Fruit fly (Drosophila melanogaster) whole organism, embryonic: ENCODE results near the gene CG6296.

Source experiments
- Abd-B ChIP-seq: fragments of 200-800 bp; sonication (Bioruptor generic); optimal IDR thresholded peaks from 2 replicates; lab custom pipeline; 2018; ENCODE audit warnings: missing biosample characterization, mild to moderate bottlenecking, missing genetic modification characterization, moderate library complexity
- Atf6 ChIP-seq: fragments of 200-800 bp; sonication (Bioruptor generic); IDR thresholded peaks from 2 replicates; pipeline ENCODE4 v1.3.6; 2022; ENCODE audit warnings: missing biosample characterization, missing genetic modification characterization
- CG10565 ChIP-seq: fragments of 200-800 bp; sonication (Bioruptor generic); optimal IDR thresholded peaks from 3 replicates; lab custom pipeline; 2016; ENCODE audit warnings: missing biosample characterization, mild to moderate bottlenecking, missing genetic modification characterization
- CG11456 ChIP-seq: fragments of 200-800 bp; sonication (Bioruptor generic); IDR thresholded peaks from 3 replicates; pipeline ENCODE4 v1.3.6; 2022; ENCODE audit warnings: missing biosample characterization, missing genetic modification characterization
- CG13894 ChIP-seq: fragments of 200-800 bp; sonication (Bioruptor generic); optimal IDR thresholded peaks from 3 replicates; lab custom pipeline; 2018; ENCODE audit warnings: missing biosample characterization, mild to moderate bottlenecking, missing genetic modification characterization, moderate library complexity
- CG14014 ChIP-seq: fragments of 200-800 bp; sonication (Bioruptor generic); IDR thresholded peaks from 2 replicates; pipeline ENCODE4 v1.3.6; 2022; ENCODE audit warnings: missing biosample characterization, missing genetic modification characterization
- CG18262 ChIP-seq: fragments of 200-800 bp; optimal IDR thresholded peaks from 3 replicates; lab custom pipeline; 2019; ENCODE audit warnings: missing biosample characterization, mild to moderate bottlenecking, missing genetic modification characterization, moderate library complexity
- CG2116 ChIP-seq: fragments of 200-800 bp; sonication (Bioruptor generic); optimal IDR thresholded peaks from 3 replicates; lab custom pipeline; 2018; ENCODE audit warnings: missing biosample characterization, mild to moderate bottlenecking, missing genetic modification characterization
- CG2120 ChIP-seq: fragments of 200-800 bp; sonication (Bioruptor generic); optimal IDR thresholded peaks from 3 replicates; lab custom pipeline; 2016; ENCODE audit warnings: missing biosample characterization, missing genetic modification characterization
- CG3847 ChIP-seq: fragments of 200-800 bp; sonication (Bioruptor generic); IDR thresholded peaks from 2 replicates; pipeline ENCODE4 v1.3.6; 2022; ENCODE audit warnings: missing biosample characterization, missing genetic modification characterization
- CG4424 ChIP-seq: fragments of 200-800 bp; sonication (Bioruptor generic); optimal IDR thresholded peaks from 3 replicates; lab custom pipeline; 2016; ENCODE audit warnings: missing biosample characterization, missing genetic modification characterization
- CG4854 ChIP-seq: fragments of 200-800 bp; sonication (Bioruptor generic); optimal IDR thresholded peaks from 2 replicates; lab custom pipeline; 2016; ENCODE audit warnings: missing biosample characterization, missing genetic modification characterization, inconsistent platforms
- CG7271 ChIP-seq: fragments of 200-800 bp; sonication (Bioruptor generic); optimal IDR thresholded peaks from 2 replicates; lab custom pipeline; 2018; ENCODE audit warnings: missing biosample characterization, mild to moderate bottlenecking, missing genetic modification characterization, moderate library complexity
- D19B ChIP-seq: fragments of 200-800 bp; sonication (Bioruptor generic); optimal IDR thresholded peaks from 2 replicates; lab custom pipeline; 2017; ENCODE audit warnings: missing biosample characterization, mild to moderate bottlenecking, missing genetic modification characterization
- Doc2 ChIP-seq: fragments of 200-800 bp; sonication (Bioruptor generic); IDR thresholded peaks from 2 replicates; pipeline ENCODE4 v1.3.6; 2022; ENCODE audit warnings: missing biosample characterization, missing genetic modification characterization
- Drgx ChIP-seq: fragments of 200-800 bp; sonication (Bioruptor generic); IDR thresholded peaks from 2 replicates; pipeline ENCODE4 v1.3.6; 2022; ENCODE audit warnings: missing biosample characterization, missing genetic modification characterization
- HLHmδ ChIP-seq: fragments of 200-800 bp; sonication (Bioruptor generic); optimal IDR thresholded peaks from 2 replicates; lab custom pipeline; 2018; ENCODE audit warnings: missing biosample characterization, mild to moderate bottlenecking, missing genetic modification characterization, moderate library complexity
- Hr3 ChIP-seq: fragments of 200-800 bp; sonication (Bioruptor generic); optimal IDR thresholded peaks from 3 replicates; lab custom pipeline; 2016; ENCODE audit warnings: missing biosample characterization, missing genetic modification characterization
- Nf-YB ChIP-seq: fragments of 200-800 bp; sonication (Bioruptor generic); optimal IDR thresholded peaks from 3 replicates; lab custom pipeline; 2019; ENCODE audit warnings: missing biosample characterization, mild to moderate bottlenecking, missing genetic modification characterization, moderate library complexity
- Oaz ChIP-seq: fragments of 200-800 bp; sonication (Bioruptor generic); IDR thresholded peaks from 2 replicates; pipeline ENCODE4 v1.3.6; 2022; ENCODE audit warnings: missing biosample characterization, missing genetic modification characterization
- Poxn ChIP-seq: fragments of 200-800 bp; sonication (Bioruptor generic); IDR thresholded peaks from 2 replicates; pipeline ENCODE4 v1.3.6; 2022; ENCODE audit warnings: missing biosample characterization, missing genetic modification characterization
- Stat92E ChIP-seq, 3 experiments: fragments of >200 bp in 2 of 3; fragments of 200-800 bp in 1 of 3; sonication (Bioruptor generic) in 1 of 3; optimal IDR thresholded peaks; 2 replicates each; lab custom pipeline; 2017 to 2019; ENCODE audit warnings: missing biosample characterization in 3 of 3, missing genetic modification characterization in 3 of 3, mild to moderate bottlenecking in 1 of 3, moderate library complexity in 1 of 3
- ab ChIP-seq: fragments of 200-800 bp; sonication (Bioruptor generic); optimal IDR thresholded peaks from 2 replicates; lab custom pipeline; 2016; ENCODE audit warnings: missing biosample characterization, missing genetic modification characterization
- bowl ChIP-seq: fragments of 200-800 bp; sonication (Bioruptor generic); IDR thresholded peaks from 2 replicates; pipeline ENCODE4 v1.3.6; 2022; ENCODE audit warnings: missing biosample characterization, missing genetic modification characterization
- chm ChIP-seq: fragments of 200-800 bp; sonication (Bioruptor generic); IDR thresholded peaks from 2 replicates; pipeline ENCODE4 v1.3.6; 2022; ENCODE audit warnings: missing biosample characterization, missing genetic modification characterization
- dan ChIP-seq: fragments of 200-800 bp; sonication (Bioruptor generic); IDR thresholded peaks from 2 replicates; pipeline ENCODE4 v1.3.6; 2022; ENCODE audit warnings: missing biosample characterization, missing genetic modification characterization
- dmrt11E ChIP-seq: fragments of 200-800 bp; sonication (Bioruptor generic); optimal IDR thresholded peaks from 3 replicates; lab custom pipeline; 2018; ENCODE audit warnings: missing biosample characterization, mild to moderate bottlenecking, missing genetic modification characterization, moderate library complexity
- gcm2 ChIP-seq: fragments of 200-800 bp; sonication (Bioruptor generic); optimal IDR thresholded peaks from 2 replicates; lab custom pipeline; 2016; ENCODE audit warnings: missing biosample characterization, missing genetic modification characterization
- gfzf ChIP-seq: fragments of 200-800 bp; sonication (Bioruptor generic); optimal IDR thresholded peaks from 2 replicates; lab custom pipeline; 2016; ENCODE audit warnings: missing biosample characterization, mild to moderate bottlenecking, missing genetic modification characterization, moderate library complexity
- ind ChIP-seq: fragments of 200-800 bp; sonication (Bioruptor generic); optimal IDR thresholded peaks from 3 replicates; lab custom pipeline; 2016; ENCODE audit warnings: missing biosample characterization, missing genetic modification characterization
- jing ChIP-seq: fragments of 200-800 bp; sonication (Bioruptor generic); optimal IDR thresholded peaks from 2 replicates; lab custom pipeline; 2018; ENCODE audit warnings: missing biosample characterization, mild to moderate bottlenecking, missing genetic modification characterization
- kay ChIP-seq: fragments of 200-800 bp; sonication (Bioruptor generic); optimal IDR thresholded peaks from 2 replicates; lab custom pipeline; 2016; ENCODE audit warnings: missing biosample characterization, missing genetic modification characterization
- knrl ChIP-seq: fragments of 200-800 bp; sonication (Bioruptor generic); IDR thresholded peaks from 3 replicates; pipeline ENCODE4 v1.3.6; 2022; ENCODE audit warnings: missing biosample characterization, missing genetic modification characterization; ENCODE audit not compliant: partially characterized antibody
- lola ChIP-seq, 3 experiments: fragments of >200 bp in 2 of 3; fragments of 200-800 bp in 1 of 3; sonication (Bioruptor generic) in 1 of 3; optimal IDR thresholded peaks; 2 replicates each; lab custom pipeline; 2017 to 2019; ENCODE audit warnings: missing biosample characterization in 3 of 3, missing genetic modification characterization in 3 of 3, mild to moderate bottlenecking in 1 of 3, moderate library complexity in 1 of 3
- oc ChIP-seq: fragments of 200-800 bp; sonication (Bioruptor generic); optimal IDR thresholded peaks from 2 replicates; lab custom pipeline; 2018; ENCODE audit warnings: missing biosample characterization, mild to moderate bottlenecking, missing genetic modification characterization, moderate library complexity
- odd ChIP-seq: fragments of 200-800 bp; sonication (Bioruptor generic); optimal IDR thresholded peaks from 2 replicates; lab custom pipeline; 2017; ENCODE audit warnings: missing biosample characterization, mild to moderate bottlenecking, missing genetic modification characterization
- sc ChIP-seq, 3 experiments: fragments of >200 bp in 2 of 3; fragments of 200-800 bp in 1 of 3; sonication (Bioruptor generic) in 1 of 3; optimal IDR thresholded peaks; 2 replicates in 2 of 3; 3 replicates in 1 of 3; lab custom pipeline; 2017; ENCODE audit warnings: mild to moderate bottlenecking in 1 of 3, missing biosample characterization in 1 of 3, missing genetic modification characterization in 1 of 3, missing genetic modification reagents in 1 of 3
- sob ChIP-seq: fragments of 200-800 bp; sonication (Bioruptor generic); IDR thresholded peaks from 2 replicates; pipeline ENCODE4 v1.3.6; 2022; ENCODE audit warnings: missing biosample characterization, missing genetic modification characterization
- ssp ChIP-seq: fragments of 200-800 bp; sonication (Bioruptor generic); IDR thresholded peaks from 2 replicates; pipeline ENCODE4 v1.3.6; 2022; ENCODE audit warnings: missing biosample characterization, missing genetic modification characterization
- unc-4 ChIP-seq: fragments of 200-800 bp; sonication (Bioruptor generic); IDR thresholded peaks from 2 replicates; pipeline ENCODE4 v1.3.6; 2022; ENCODE audit warnings: missing biosample characterization, missing genetic modification characterization; ENCODE audit not compliant: partially characterized antibody
- zen2 ChIP-seq: fragments of 200-800 bp; sonication (Bioruptor generic); IDR thresholded peaks from 3 replicates; pipeline ENCODE4 v1.3.6; 2022; ENCODE audit warnings: missing biosample characterization, missing genetic modification characterization; ENCODE audit not compliant: partially characterized antibody

Gene CG6296

dm6 chr3R:26964452-26965133 is 40.7 kb downstream of the CG6296 start, which contains the start of gene Tsp97E (continued):
- no peak for TF ChIP-seq CG7271
- TF ChIP-seq CG2116 (GFP tag; lab: Kevin White, UChicago): peak; percentile 99
- no peak for TF ChIP-seq Poxn (GFP tag; lab: Robert Waterston, UW)
- TF ChIP-seq Oaz: no peak
- TF ChIP-seq CG3847 (GFP tag; lab: Robert Waterston, UW): no peak
- no peak for TF ChIP-seq CG4854 (GFP tag; lab: Kevin White, UChicago)
- TF ChIP-seq ab: no peak
- TF ChIP-seq CG14014 (GFP tag; lab: Robert Waterston, UW): no peak
- TF ChIP-seq dan (GFP tag; lab: Robert Waterston, UW): no peak
- TF ChIP-seq gfzf (GFP tag; lab: Kevin White, UChicago): peak; percentile 58
- TF ChIP-seq oc: no peak
- no peak for TF ChIP-seq gcm2 (GFP tag; lab: Kevin White, UChicago)
- no peak for TF ChIP-seq CG4424 (GFP tag; lab: Kevin White, UChicago)
- peak; percentile 75 for TF ChIP-seq unc-4
- no peak for TF ChIP-seq Doc2 (GFP tag; lab: Robert Waterston, UW)
- TF ChIP-seq CG2120: no peak
- TF ChIP-seq Hr3 (GFP tag; lab: Kevin White, UChicago): no peak
- peak in 1 of 3 experiments; percentile 2 for TF ChIP-seq lola (GFP tag; optimal IDR thresholded peaks at IDR 0.05; lab: Kevin White, UChicago)
- no peak for TF ChIP-seq chm (GFP tag; lab: Robert Waterston, UW)
- no peak for TF ChIP-seq jing
- TF ChIP-seq kay (GFP tag; lab: Kevin White, UChicago): no peak
- no peak for TF ChIP-seq Drgx (GFP tag; lab: Robert Waterston, UW)
- TF ChIP-seq Nf-YB: no peak
- peak; percentile 54; the same call in 1 of the 3 replicates for TF ChIP-seq zen2 (GFP tag; lab: Robert Waterston, UW)
- TF ChIP-seq ssp (GFP tag; lab: Robert Waterston, UW): no peak
- no peak for TF ChIP-seq Abd-B (GFP tag; lab: Kevin White, UChicago)
- TF ChIP-seq sob (GFP tag; lab: Robert Waterston, UW): no peak
- TF ChIP-seq knrl: peak; percentile 61
- TF ChIP-seq dmrt11E (tag; lab: Kevin White, UChicago): no peak
- TF ChIP-seq Stat92E (GFP tag; optimal IDR thresholded peaks at IDR 0.05; lab: Kevin White, UChicago): peak in 1 of 3 experiments; percentile 34
- no peak for TF ChIP-seq CG10565
- no peak for TF ChIP-seq CG11456 (GFP tag; lab: Robert Waterston, UW)
- TF ChIP-seq odd (GFP tag; lab: Kevin White, UChicago): no peak
- TF ChIP-seq HLHmδ (GFP tag; lab: Kevin White, UChicago): no peak
- TF ChIP-seq CG13894: no peak
- TF ChIP-seq CG18262: peak; percentile 39
- TF ChIP-seq bowl (GFP tag; lab: Robert Waterston, UW): no peak
- TF ChIP-seq ind (GFP tag; lab: Kevin White, UChicago): no peak
- no peak for TF ChIP-seq sc (optimal IDR thresholded peaks at IDR 0.05; lab: Kevin White, UChicago)
- TF ChIP-seq sc (GFP tag; optimal IDR thresholded peaks at IDR 0.05; lab: Kevin White, UChicago): no peak
- peak; percentile 20; the same call in 1 of the 2 replicates for TF ChIP-seq Atf6 (GFP tag; lab: Robert Waterston, UW)
- no peak for TF ChIP-seq D19B (GFP tag; lab: Kevin White, UChicago)
